Worm (Caenorhabditis elegans) whole organism, late embryonic: ENCODE results near the gene odd-2.

Source experiments
- C38D4.7 ChIP-seq: fragments of 200-800 bp; sonication (Bioruptor generic); optimal IDR thresholded peaks from 2 replicates; lab custom pipeline; 2018; ENCODE audit warnings: mild to moderate bottlenecking, missing genetic modification characterization, moderate library complexity, missing compliant biosample characterization
- F13H6.1 ChIP-seq: sonication (generic microtip); optimal IDR thresholded peaks from 2 replicates; lab custom pipeline; 2016; ENCODE audit warnings: missing genetic modification characterization, missing compliant biosample characterization
- K02D7.2 ChIP-seq: sonication (generic microtip); optimal IDR thresholded peaks from 2 replicates; lab custom pipeline; 2017; ENCODE audit warnings: mild to moderate bottlenecking, missing genetic modification characterization, missing compliant biosample characterization
- ama-1 ChIP-seq: fragments of 150-350 bp; optimal IDR thresholded peaks from 2 replicates; lab custom pipeline; 2014
- ceh-2 ChIP-seq: sonication (generic microtip); optimal IDR thresholded peaks from 2 replicates; lab custom pipeline; 2016; ENCODE audit warnings: missing genotype, missing genetic modification characterization, missing compliant biosample characterization
- ceh-6 ChIP-seq: fragments of 200-800 bp; sonication (Bioruptor generic); optimal IDR thresholded peaks from 2 replicates; lab custom pipeline; 2018; ENCODE audit warnings: mild to moderate bottlenecking, missing genetic modification characterization, missing compliant biosample characterization
- dmd-4 ChIP-seq: sonication (generic microtip); optimal IDR thresholded peaks from 2 replicates; lab custom pipeline; 2016; ENCODE audit warnings: borderline replicate concordance, missing genetic modification characterization, missing compliant biosample characterization
- eyg-1 ChIP-seq: sonication (generic microtip); optimal IDR thresholded peaks from 2 replicates; lab custom pipeline; 2016; ENCODE audit warnings: missing genotype, missing genetic modification characterization, missing compliant biosample characterization
- madf-2 ChIP-seq: sonication (generic microtip); optimal IDR thresholded peaks from 2 replicates; lab custom pipeline; 2017; ENCODE audit warnings: missing genetic modification characterization, missing compliant biosample characterization
- nhr-11 ChIP-seq: fragments of 150-350 bp; optimal IDR thresholded peaks from 2 replicates; lab custom pipeline; 2014; ENCODE audit warnings: missing biosample characterization, missing genetic modification characterization
- pqm-1 ChIP-seq: sonication (generic microtip); optimal IDR thresholded peaks from 2 replicates; lab custom pipeline; 2016; ENCODE audit warnings: missing genetic modification characterization, missing compliant biosample characterization
- ztf-16 ChIP-seq: sonication (generic microtip); optimal IDR thresholded peaks from 2 replicates; lab custom pipeline; 2017; ENCODE audit warnings: missing genetic modification characterization, missing compliant biosample characterization

DNA sequence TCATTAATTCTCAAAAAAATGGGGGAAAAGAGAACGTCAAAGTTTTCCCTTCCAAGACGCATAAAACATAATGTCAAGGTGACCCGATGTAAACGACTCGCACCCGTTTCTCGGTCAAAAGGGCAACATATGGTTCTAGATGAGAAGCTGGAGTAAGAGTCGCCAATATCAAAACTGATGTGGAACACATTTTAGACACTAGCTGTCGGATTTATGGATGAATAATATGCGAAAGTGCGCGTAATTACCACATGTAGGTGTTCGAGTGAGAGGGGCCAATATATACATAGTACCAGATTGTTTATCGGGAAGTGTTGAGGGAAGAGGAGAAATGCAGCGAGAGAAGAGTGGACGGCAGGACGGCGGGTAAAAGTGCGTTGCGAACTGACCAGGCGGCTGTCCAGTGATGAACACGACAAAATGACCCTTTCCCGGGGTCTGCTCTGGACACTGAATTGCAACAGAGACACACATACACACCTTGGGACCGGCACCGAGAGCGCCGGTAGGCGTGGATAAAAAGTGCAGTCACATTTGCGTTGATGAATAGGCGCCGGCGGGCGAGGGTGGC lies 9.3 kb downstream of the odd-2 start:
- no peak for TF ChIP-seq ztf-16 (tag; lab: Kevin White, UChicago)
- no peak for TF ChIP-seq F13H6.1 (tag; lab: Kevin White, UChicago)
- TF ChIP-seq C38D4.7 (GFP tag; lab: Kevin White, UChicago): peak; percentile 21
- no peak for TF ChIP-seq nhr-11 (tag; lab: Kevin White, UChicago)
- TF ChIP-seq K02D7.2 (tag; lab: Kevin White, UChicago): no peak
- TF ChIP-seq pqm-1 (tag; lab: Kevin White, UChicago): no peak
- no peak for TF ChIP-seq eyg-1
- TF ChIP-seq ceh-2 (tag; lab: Kevin White, UChicago): no peak
- no peak for TF ChIP-seq ceh-6 (GFP tag; lab: Kevin White, UChicago)
- no peak for TF ChIP-seq ama-1 (lab: Kevin White, UChicago)
- TF ChIP-seq dmd-4 (tag; lab: Kevin White, UChicago): no peak
- no peak for TF ChIP-seq madf-2
